Fruit fly (Drosophila melanogaster) Kc167 (cell line): Measurements from ENCODE around the gene CG11555.

Experiments used
- Myc ChIP-seq: fragments of >200 bp; optimal IDR thresholded peaks from 2 replicates; lab custom pipeline; 2017; ENCODE audit warnings: missing external identifiers
- Sin3A ChIP-seq: fragments of >200 bp; optimal IDR thresholded peaks from 2 replicates; lab custom pipeline; 2018; ENCODE audit warnings: missing external identifiers
- h ChIP-seq: fragments of >200 bp; optimal IDR thresholded peaks from 3 replicates; lab custom pipeline; 2018; ENCODE audit warnings: missing external identifiers
- insv ChIP-seq: fragments of >200 bp; optimal IDR thresholded peaks from 3 replicates; lab custom pipeline; 2018; ENCODE audit warnings: missing external identifiers
- psq ChIP-seq: fragments of >200 bp; optimal IDR thresholded peaks from 2 replicates; lab custom pipeline; 2017; ENCODE audit warnings: missing external identifiers
- ttk ChIP-seq: sonication (Bioruptor generic); optimal IDR thresholded peaks from 2 replicates; lab custom pipeline; 2017; ENCODE audit warnings: missing external identifiers

DNA sequence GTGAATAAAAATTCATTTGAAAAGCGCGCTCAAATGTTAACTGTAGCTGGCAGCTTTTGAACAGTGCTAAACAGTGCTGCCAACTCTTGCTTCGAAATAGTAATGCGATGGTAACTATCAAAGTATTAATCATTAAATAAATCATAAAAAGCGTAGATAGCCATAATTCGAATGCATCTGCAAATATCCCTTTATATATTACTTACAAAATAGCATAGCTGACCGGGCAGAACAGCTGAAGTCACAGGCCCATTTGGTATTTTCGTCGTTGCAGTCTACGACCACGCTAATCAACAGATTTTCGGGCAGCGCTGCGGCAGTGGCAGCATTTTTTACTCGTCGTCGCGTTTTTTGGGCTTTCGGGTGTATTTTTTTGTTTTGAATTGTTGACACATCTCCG, 32.0 kb downstream of the CG11555 start, which contains the start of gene Plc21C:
- TF ChIP-seq h (lab: Kevin White, UChicago) (no peak), insv (lab: Kevin White, UChicago) (no peak), Myc (lab: Kevin White, UChicago) (no peak), ttk (lab: Kevin White, UChicago) (no peak), psq (no peak), Sin3A (lab: Kevin White, UChicago) (no peak)
